Worm (Caenorhabditis elegans) whole organism, L3 larva: ENCODE measurements around the gene T25B9.1.

ENCODE experiments used
- ZK546.5 ChIP-seq: sonication (generic microtip); optimal IDR thresholded peaks from 2 replicates; lab custom pipeline; 2017; ENCODE audit warnings: missing biosample characterization, missing genetic modification characterization
- aly-2 ChIP-seq: fragments of 150-350 bp; optimal IDR thresholded peaks from 2 replicates; lab custom pipeline; 2014; ENCODE audit warnings: missing biosample characterization, missing genetic modification characterization
- ceh-16 ChIP-seq: sonication (generic microtip); optimal IDR thresholded peaks from 2 replicates; lab custom pipeline; 2017; ENCODE audit warnings: missing biosample characterization, missing genetic modification characterization
- ceh-28 ChIP-seq: fragments of 150-350 bp; optimal IDR thresholded peaks from 2 replicates; lab custom pipeline; 2014; ENCODE audit warnings: missing biosample characterization, missing genetic modification reagents, missing genetic modification characterization
- ceh-82 ChIP-seq: fragments of 150-350 bp; optimal IDR thresholded peaks from 2 replicates; lab custom pipeline; 2014; ENCODE audit warnings: missing biosample characterization, missing genetic modification characterization
- daf-12 ChIP-seq: fragments of 150-350 bp; optimal IDR thresholded peaks from 2 replicates; lab custom pipeline; 2014; ENCODE audit warnings: missing biosample characterization, missing genetic modification reagents, missing genetic modification characterization
- egl-27 ChIP-seq: sonication (generic microtip); optimal IDR thresholded peaks from 4 replicates; lab custom pipeline; 2017; ENCODE audit warnings: missing biosample characterization, missing genetic modification reagents, missing genetic modification characterization
- elt-2 ChIP-seq: sonication (generic microtip); optimal IDR thresholded peaks from 2 replicates; lab custom pipeline; 2016; ENCODE audit warnings: missing genetic modification reagents, mild to moderate bottlenecking, missing genetic modification characterization, missing compliant biosample characterization
- elt-3 ChIP-seq, 3 experiments: fragments of 150-350 bp in 1 of 3; sonication (generic microtip) in 2 of 3; optimal IDR thresholded peaks; 2 replicates in 2 of 3; 4 replicates in 1 of 3; lab custom pipeline; 2014 to 2017; ENCODE audit warnings: missing biosample characterization in 3 of 3, missing genetic modification characterization in 3 of 3
- fkh-10 ChIP-seq: sonication (generic microtip); optimal IDR thresholded peaks from 2 replicates; lab custom pipeline; 2017; ENCODE audit warnings: missing biosample characterization, missing genetic modification reagents, missing genetic modification characterization
- fkh-2 ChIP-seq: fragments of 150-350 bp; optimal IDR thresholded peaks from 2 replicates; lab custom pipeline; 2014; ENCODE audit warnings: missing biosample characterization, missing genetic modification reagents, missing genetic modification characterization
- jun-1 ChIP-seq: fragments of 150-350 bp; optimal IDR thresholded peaks from 2 replicates; lab custom pipeline; 2014; ENCODE audit warnings: missing biosample characterization, missing genetic modification reagents, missing genetic modification characterization
- lin-15B ChIP-seq: fragments of 150-350 bp; optimal IDR thresholded peaks from 2 replicates; lab custom pipeline; 2014; ENCODE audit warnings: missing biosample characterization, missing genetic modification characterization
- lin-39 ChIP-seq: fragments of 150-350 bp; optimal IDR thresholded peaks from 2 replicates; lab custom pipeline; 2018; ENCODE audit warnings: missing biosample characterization, missing genetic modification reagents, missing genetic modification characterization
- lsy-12 ChIP-seq: sonication (generic microtip); optimal IDR thresholded peaks from 2 replicates; lab custom pipeline; 2016; ENCODE audit warnings: mild to moderate bottlenecking, missing genetic modification characterization, missing compliant biosample characterization
- mdl-1 ChIP-seq: fragments of 150-350 bp; optimal IDR thresholded peaks from 2 replicates; lab custom pipeline; 2014; ENCODE audit warnings: missing biosample characterization, missing genetic modification characterization
- mml-1 ChIP-seq: fragments of 150-350 bp; sonication (generic microtip); optimal IDR thresholded peaks from 3 replicates; lab custom pipeline; 2014; ENCODE audit warnings: missing biosample characterization, missing genetic modification characterization
- nfya-1 ChIP-seq: sonication (generic microtip); optimal IDR thresholded peaks from 2 replicates; lab custom pipeline; 2017; ENCODE audit warnings: missing genetic modification characterization, mild to moderate bottlenecking, missing compliant biosample characterization, antibody characterized with exemption, moderate library complexity; ENCODE audit not compliant: insufficient read depth
- nhr-11 ChIP-seq: fragments of 150-350 bp; optimal IDR thresholded peaks from 2 replicates; lab custom pipeline; 2014; ENCODE audit warnings: missing biosample characterization, missing genetic modification characterization
- nhr-12 ChIP-seq: fragments of 150-350 bp; optimal IDR thresholded peaks from 2 replicates; lab custom pipeline; 2014; ENCODE audit warnings: missing biosample characterization, missing genetic modification characterization
- nhr-23 ChIP-seq: fragments of 150-350 bp; optimal IDR thresholded peaks from 2 replicates; lab custom pipeline; 2014; ENCODE audit warnings: missing biosample characterization, missing genetic modification reagents, missing genetic modification characterization
- nhr-237 ChIP-seq: fragments of 150-350 bp; optimal IDR thresholded peaks from 2 replicates; lab custom pipeline; 2014; ENCODE audit warnings: missing biosample characterization, missing genetic modification characterization
- nhr-25 ChIP-seq: sonication (generic microtip); optimal IDR thresholded peaks from 2 replicates; lab custom pipeline; 2017; ENCODE audit warnings: missing biosample characterization, missing genetic modification characterization
- nhr-28 ChIP-seq: fragments of 150-350 bp; optimal IDR thresholded peaks from 2 replicates; lab custom pipeline; 2014; ENCODE audit warnings: missing biosample characterization, missing genetic modification characterization
- nhr-43 ChIP-seq: sonication (generic microtip); optimal IDR thresholded peaks from 2 replicates; lab custom pipeline; 2016; ENCODE audit warnings: mild to moderate bottlenecking, missing genetic modification characterization, missing compliant biosample characterization; ENCODE audit not compliant: poor library complexity, severe bottlenecking
- nhr-67 ChIP-seq: fragments of 150-350 bp; optimal IDR thresholded peaks from 2 replicates; lab custom pipeline; 2014; ENCODE audit warnings: missing biosample characterization, missing genetic modification characterization
- nhr-76 ChIP-seq: fragments of 150-350 bp; sonication (generic microtip); optimal IDR thresholded peaks from 5 replicates; lab custom pipeline; 2014; ENCODE audit warnings: missing biosample characterization, missing genetic modification characterization
- nhr-77 ChIP-seq: fragments of 150-350 bp; optimal IDR thresholded peaks from 2 replicates; lab custom pipeline; 2014; ENCODE audit warnings: missing biosample characterization, missing genetic modification characterization
- pha-4 ChIP-seq: fragments of 150-350 bp; optimal IDR thresholded peaks from 2 replicates; lab custom pipeline; 2014; ENCODE audit warnings: missing biosample characterization, missing genetic modification reagents, missing genetic modification characterization
- sea-2 ChIP-seq: fragments of 150-350 bp; sonication (generic microtip); optimal IDR thresholded peaks from 4 replicates; lab custom pipeline; 2014; ENCODE audit warnings: missing biosample characterization, missing genetic modification reagents, missing genetic modification characterization
- skn-1 ChIP-seq: fragments of 150-350 bp; optimal IDR thresholded peaks from 2 replicates; lab custom pipeline; 2014; ENCODE audit warnings: missing biosample characterization, missing genetic modification characterization
- snpc-4 ChIP-seq: fragments of 150-350 bp; optimal IDR thresholded peaks from 2 replicates; lab custom pipeline; 2014; ENCODE audit warnings: missing biosample characterization, missing genetic modification characterization
- tbx-2 ChIP-seq: sonication (generic microtip); optimal IDR thresholded peaks from 2 replicates; lab custom pipeline; 2016; ENCODE audit warnings: mild to moderate bottlenecking, missing genetic modification characterization, missing compliant biosample characterization
- unc-62 ChIP-seq: fragments of 150-350 bp; sonication (generic microtip); optimal IDR thresholded peaks from 4 replicates; lab custom pipeline; 2014; ENCODE audit warnings: missing biosample characterization, missing genetic modification reagents, missing genetic modification characterization
- zag-1 ChIP-seq: fragments of 150-350 bp; optimal IDR thresholded peaks from 2 replicates; lab custom pipeline; 2014; ENCODE audit warnings: missing biosample characterization, missing genetic modification characterization
- ztf-11 ChIP-seq: fragments of 150-350 bp; optimal IDR thresholded peaks from 2 replicates; lab custom pipeline; 2014; ENCODE audit warnings: missing biosample characterization, missing genetic modification characterization
- ztf-4 ChIP-seq: fragments of 150-350 bp; optimal IDR thresholded peaks from 2 replicates; lab custom pipeline; 2014; ENCODE audit warnings: missing biosample characterization, missing genetic modification characterization

Gene T25B9.1

DNA sequence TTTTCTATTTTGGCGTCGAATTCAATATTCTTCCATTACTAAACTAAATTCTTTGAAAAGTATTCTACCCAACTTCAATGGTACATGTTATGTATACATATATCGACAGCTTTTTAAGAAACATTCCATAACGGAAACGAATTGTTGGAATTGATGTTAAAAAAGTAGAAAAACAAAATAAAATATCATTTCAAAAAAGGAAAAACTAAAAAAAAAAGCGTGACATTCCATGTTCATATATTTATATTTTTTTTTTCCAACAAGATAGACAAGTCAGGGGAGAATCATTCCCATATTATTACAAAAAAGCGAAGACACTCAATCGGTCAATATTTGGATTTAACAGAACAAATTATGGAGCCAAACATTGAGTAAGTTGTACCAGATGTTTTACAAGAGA lies 44.8 kb downstream of the T25B9.1 start, which contains the start of gene R102.10:
TSS of gene R102.10 (plus strand) at position 301 of the 400 bp plus-strand sequence.
- TF ChIP-seq unc-62 (GFP tag; lab: Kevin White, UChicago) (no peak), nhr-25 (tag; lab: Kevin White, UChicago) (no peak), nhr-76 (no peak), pha-4 (no peak), skn-1 (no peak), jun-1 (tag; lab: Kevin White, UChicago) (no peak), ztf-4 (no peak), nfya-1 (tag; lab: Kevin White, UChicago) (no peak), nhr-237 (tag; lab: Kevin White, UChicago) (no peak)

DNA sequence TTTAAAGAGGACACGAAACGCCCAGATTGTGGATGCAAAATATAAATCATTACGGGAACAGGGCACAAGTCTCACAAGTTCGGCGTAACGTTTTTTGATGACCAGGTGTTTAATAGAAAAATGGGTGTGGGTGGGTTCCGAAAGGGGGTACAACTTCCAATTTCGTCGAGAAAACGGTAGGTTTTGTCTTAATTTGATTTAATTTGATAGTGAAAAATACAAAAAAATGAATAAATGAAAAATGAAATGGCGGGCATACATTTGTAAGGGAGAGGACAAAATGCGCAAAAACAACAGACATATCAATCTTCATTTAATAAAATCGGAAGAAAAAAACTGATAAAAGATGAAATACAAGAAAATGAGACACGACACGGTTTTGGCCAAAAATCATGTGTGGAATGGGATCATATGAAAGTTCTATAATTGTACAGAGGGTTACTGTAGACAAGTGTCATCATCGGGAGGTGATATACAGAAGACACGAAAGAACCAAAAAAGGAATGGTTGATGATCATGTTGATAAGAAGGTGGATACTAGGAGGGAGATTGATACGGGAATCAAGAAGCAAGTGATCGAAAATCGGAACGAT lies 48.0 kb downstream of the T25B9.1 start:
- TF ChIP-seq nhr-43 (tag; lab: Kevin White, UChicago), result peak; percentile 71
- TF ChIP-seq nhr-23, result peak; percentile 37
- TF ChIP-seq ceh-16 (tag; lab: Kevin White, UChicago), result no peak
- peak in 1 of 3 experiments; percentile 28 for TF ChIP-seq elt-3 (tag; optimal IDR thresholded peaks at IDR 0.05; lab: Kevin White, UChicago)

DNA sequence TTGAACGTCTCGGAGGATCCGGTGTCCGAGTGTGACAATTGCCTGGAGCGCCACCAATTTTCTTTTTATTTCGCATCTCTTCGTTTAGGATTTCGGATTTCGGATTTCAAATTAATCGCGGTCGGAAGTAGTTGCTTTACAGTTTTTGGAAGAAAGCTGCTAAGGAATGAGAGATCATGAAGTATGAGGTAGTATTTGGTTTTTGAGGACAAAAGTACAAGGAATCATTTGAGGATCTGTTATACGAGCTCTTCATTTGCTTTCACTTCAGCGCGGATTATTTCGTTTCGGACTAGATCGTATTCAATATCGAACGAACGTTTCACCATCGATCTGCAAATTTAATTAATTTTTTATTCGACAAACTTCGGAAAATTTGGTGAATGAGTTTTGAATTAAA lies 50.3 kb downstream of the T25B9.1 start, which contains the start of gene R102.11:
TSS of gene R102.11 (minus strand) at position 101 of the 400 bp plus-strand sequence.
- TF ChIP-seq snpc-4 (tag; lab: Kevin White, UChicago) (no peak), ztf-4 (no peak), nhr-12 (tag; lab: Kevin White, UChicago) (no peak), nhr-23 (no peak), egl-27 (tag; lab: Kevin White, UChicago) (no peak), lsy-12 (no peak), fkh-10 (GFP tag; lab: Kevin White, UChicago) (no peak), nfya-1 (tag; lab: Kevin White, UChicago) (no peak), nhr-67 (tag; lab: Kevin White, UChicago) (no peak)

DNA sequence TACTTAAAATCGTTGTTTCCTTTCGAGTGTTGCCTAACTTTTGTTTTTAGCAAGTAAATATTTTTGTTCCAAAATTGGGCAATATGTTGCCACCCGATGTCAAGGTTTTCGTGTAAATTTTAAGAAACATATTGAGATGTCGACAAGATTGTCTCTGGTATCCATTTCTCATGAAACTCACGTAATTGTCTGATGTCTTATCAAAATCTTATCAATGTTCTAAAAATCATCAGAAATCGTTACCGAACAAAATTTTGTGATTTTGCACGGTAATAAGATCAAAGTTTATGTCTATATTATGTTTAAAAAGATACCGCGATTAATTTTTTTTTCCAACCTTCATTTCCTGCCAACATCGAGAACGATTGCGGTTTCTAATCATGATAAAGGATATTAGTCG lies 50.9 kb downstream of the T25B9.1 start:
- TF ChIP-seq nhr-43 (tag; lab: Kevin White, UChicago) (no peak), nhr-25 (tag; lab: Kevin White, UChicago) (no peak), ceh-82 (tag; lab: Kevin White, UChicago) (no peak), jun-1 (tag; lab: Kevin White, UChicago) (no peak), nhr-12 (tag; lab: Kevin White, UChicago) (no peak), egl-27 (tag; lab: Kevin White, UChicago) (no peak), sea-2 (GFP tag; lab: Kevin White, UChicago) (no peak), nhr-76 (no peak), nhr-11 (tag; lab: Kevin White, UChicago) (no peak), nhr-67 (tag; lab: Kevin White, UChicago) (no peak), tbx-2 (no peak), zag-1 (tag; lab: Kevin White, UChicago) (no peak), lin-39 (tag; lab: Kevin White, UChicago) (no peak), elt-2 (tag; lab: Kevin White, UChicago) (no peak), nhr-28 (tag; lab: Kevin White, UChicago) (no peak), ZK546.5 (no peak), mdl-1 (tag; lab: Kevin White, UChicago) (no peak), daf-12 (tag; lab: Kevin White, UChicago) (no peak), fkh-2 (tag; lab: Kevin White, UChicago) (no peak)
- TF ChIP-seq, all 47 proteins: peak for 0

DNA sequence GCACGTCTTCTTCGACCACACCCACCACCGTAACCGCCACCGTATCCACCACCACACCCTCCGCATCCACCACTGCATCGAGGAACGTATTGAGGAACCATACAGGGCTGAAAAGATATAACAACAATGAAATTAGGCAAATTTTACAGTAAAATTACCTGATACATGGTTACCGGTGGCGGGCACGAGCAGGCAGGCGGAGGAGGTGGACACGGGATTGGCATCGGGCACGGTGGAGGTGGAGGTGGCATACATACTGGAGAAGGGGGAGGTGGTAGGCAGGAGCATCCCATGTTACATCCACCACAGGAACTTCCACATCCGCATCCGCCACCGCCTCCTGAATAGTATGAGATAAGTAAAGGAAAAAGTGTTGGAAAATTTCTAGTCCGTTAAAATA lies 51.5 kb downstream of the T25B9.1 start:
- TF ChIP-seq ZK546.5 (no peak), ztf-4 (no peak), nhr-12 (tag; lab: Kevin White, UChicago) (no peak), ztf-11 (no peak), lin-15B (no peak), nhr-23 (no peak), ceh-82 (tag; lab: Kevin White, UChicago) (no peak), mml-1 (tag; lab: Kevin White, UChicago) (no peak), skn-1 (no peak), nhr-77 (no peak), ceh-16 (tag; lab: Kevin White, UChicago) (no peak), daf-12 (tag; lab: Kevin White, UChicago) (no peak), ceh-28 (tag; lab: Kevin White, UChicago) (no peak), sea-2 (GFP tag; lab: Kevin White, UChicago) (no peak), lin-39 (tag; lab: Kevin White, UChicago) (no peak), egl-27 (tag; lab: Kevin White, UChicago) (no peak), lsy-12 (no peak), aly-2 (no peak), nhr-25 (tag; lab: Kevin White, UChicago) (no peak)
- TF ChIP-seq, all 47 proteins: peak for 0
